Fruit fly (Drosophila melanogaster) whole organism, wandering third instar larva: Measurements from ENCODE around the gene CG32650.

Experiments
- Abd-B ChIP-seq: fragments of >200 bp; optimal IDR thresholded peaks from 2 replicates; lab custom pipeline; 2017; ENCODE audit warnings: missing biosample characterization, missing genetic modification characterization
- CG32264 ChIP-seq: fragments of 200-800 bp; sonication (Bioruptor generic); optimal IDR thresholded peaks from 2 replicates; lab custom pipeline; 2016; ENCODE audit warnings: missing biosample characterization, missing genetic modification characterization
- CG9705 ChIP-seq: fragments of 200-800 bp; sonication (Bioruptor generic); optimal IDR thresholded peaks from 2 replicates; lab custom pipeline; 2018; ENCODE audit warnings: missing biosample characterization, mild to moderate bottlenecking, missing genetic modification characterization
- pan ChIP-seq: fragments of >200 bp; optimal IDR thresholded peaks from 2 replicates; lab custom pipeline; 2017

DNA sequence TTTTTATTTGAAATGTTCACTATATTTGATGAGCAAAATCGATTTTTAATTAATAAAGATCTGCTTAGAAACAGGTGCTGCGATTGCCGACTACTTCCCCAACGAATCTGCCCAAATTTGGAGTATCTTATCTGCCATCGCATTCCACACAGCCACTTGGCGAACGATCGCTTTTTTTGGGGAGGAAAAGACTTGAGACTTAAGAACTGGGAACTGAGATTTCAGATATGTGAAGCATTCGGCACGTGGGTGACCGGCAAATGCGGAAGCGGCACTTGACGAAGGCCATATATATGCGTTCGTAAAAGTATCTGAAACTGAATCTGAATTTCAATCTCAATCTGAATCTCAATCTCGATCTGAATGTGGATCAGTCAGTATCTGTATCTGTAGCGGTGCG, 4.5 kb downstream of the CG32650 start:
- TF ChIP-seq CG9705 = no peak
- TF ChIP-seq Abd-B (GFP tag; lab: Kevin White, UChicago) = no peak
- no peak for TF ChIP-seq CG32264 (GFP tag; lab: Kevin White, UChicago)
- no peak for TF ChIP-seq pan (lab: Kevin White, UChicago)
